Worm (Caenorhabditis elegans) whole organism, L4/young adult: ENCODE results near the gene F10D2.10.

Experiments used
- dao-5 ChIP-seq: sonication (generic microtip); optimal IDR thresholded peaks from 2 replicates; lab custom pipeline; 2016; ENCODE audit warnings: missing genotype, missing genetic modification characterization, moderate library complexity, missing compliant biosample characterization
- him-1 ChIP-seq: sonication (generic microtip); optimal IDR thresholded peaks from 2 replicates; lab custom pipeline; 2016; ENCODE audit warnings: missing genotype, missing genetic modification reagents, missing genetic modification characterization, missing compliant biosample characterization

DNA sequence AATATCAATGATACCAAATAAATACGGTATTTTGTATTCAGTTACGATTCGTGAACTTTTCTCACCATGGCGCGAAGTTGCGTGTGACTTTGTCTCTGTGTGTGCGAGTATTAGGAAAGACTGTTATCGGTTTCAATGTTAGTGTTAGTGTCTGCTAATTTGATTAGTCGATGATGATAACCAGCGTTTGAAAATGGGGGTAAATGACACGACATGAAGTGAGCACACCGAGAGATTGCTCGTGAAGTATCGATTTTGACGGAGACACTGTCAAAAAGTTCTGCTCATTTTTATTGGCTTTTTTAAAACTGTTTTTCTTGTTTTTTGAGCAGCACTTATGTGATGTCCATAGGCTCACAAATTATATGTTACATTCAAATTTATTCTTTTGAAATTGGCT is 42.4 kb upstream of the F10D2.10 start:
- TF ChIP-seq him-1 (tag; lab: Kevin White, UChicago): no peak
- no peak for TF ChIP-seq dao-5 (tag; lab: Kevin White, UChicago)
